Fruit fly (Drosophila melanogaster): ENCODE measurements around the gene CG6813.

The CG6813 gene

dm6 chr3R:11626571-11626970 is at the start of gene CG6813, which contains the start of gene CG18764 (continued):
- TF ChIP-seq CG2129 (GFP tag; IDR thresholded peaks at IDR 0.05; ENCODE audit: partially characterized antibody): no peak
- no peak for TF ChIP-seq fd96Cb (tag; optimal IDR thresholded peaks at IDR 0.05)
- peak; percentile 23 for TF ChIP-seq YL-1 (GFP tag; optimal IDR thresholded peaks at IDR 0.05)
- no peak for TF ChIP-seq CHES-1-like (GFP tag; optimal IDR thresholded peaks at IDR 0.05)
- TF ChIP-seq usp (GFP tag; optimal IDR thresholded peaks at IDR 0.05): no peak
- TF ChIP-seq Lim3 (GFP tag; IDR thresholded peaks at IDR 0.05): no peak
- peak in 1 of 2 experiments; percentile 94 for TF ChIP-seq Pdp1 (GFP tag; optimal IDR thresholded peaks at IDR 0.05)
- TF ChIP-seq emc (GFP tag; optimal IDR thresholded peaks at IDR 0.05): no peak
- TF ChIP-seq sc (optimal IDR thresholded peaks at IDR 0.05): no peak
- TF ChIP-seq sc (GFP tag; optimal IDR thresholded peaks at IDR 0.05): no peak
- TF ChIP-seq fru (optimal IDR thresholded peaks at IDR 0.05): no peak
- no peak for TF ChIP-seq Optix (GFP tag; IDR thresholded peaks at IDR 0.05)
- no peak for TF ChIP-seq Bteb2 (GFP tag; optimal IDR thresholded peaks at IDR 0.05)
- TF ChIP-seq Rfx (GFP tag; IDR thresholded peaks at IDR 0.05): no peak
- no peak for TF ChIP-seq jing (GFP tag; optimal IDR thresholded peaks at IDR 0.05)
- no peak for TF ChIP-seq Nf-YC (tag; optimal IDR thresholded peaks at IDR 0.05)
- no peak for TF ChIP-seq CG11723 (GFP tag; optimal IDR thresholded peaks at IDR 0.05)
- TF ChIP-seq dan (GFP tag; IDR thresholded peaks at IDR 0.05): no peak
- TF ChIP-seq Antp (GFP tag; optimal IDR thresholded peaks at IDR 0.05): no peak
- peak; percentile 3 for TF ChIP-seq Sry-δ (GFP tag; optimal IDR thresholded peaks at IDR 0.05)
- no peak for TF ChIP-seq E2f1 (GFP tag; IDR thresholded peaks at IDR 0.05)
- no peak for TF ChIP-seq CG31365 (tag; optimal IDR thresholded peaks at IDR 0.05)
- TF ChIP-seq CG34376 (GFP tag; optimal IDR thresholded peaks at IDR 0.05): peak; percentile 14
- no peak for TF ChIP-seq trh (GFP tag; optimal IDR thresholded peaks at IDR 0.05)
- TF ChIP-seq ken (GFP tag; IDR thresholded peaks at IDR 0.05): no peak
- no peak for TF ChIP-seq Nf-YA (GFP tag; IDR thresholded peaks at IDR 0.05)
- no peak for TF ChIP-seq Vsx1 (GFP tag; optimal IDR thresholded peaks at IDR 0.05)
- no peak for TF ChIP-seq CG9727 (GFP tag; optimal IDR thresholded peaks at IDR 0.05)
- no peak for TF ChIP-seq Hr51 (GFP tag; optimal IDR thresholded peaks at IDR 0.05)
- TF ChIP-seq Dip3 (GFP tag; optimal IDR thresholded peaks at IDR 0.05): no peak
- TF ChIP-seq p53 (GFP tag; optimal IDR thresholded peaks at IDR 0.05): no peak
- no peak for TF ChIP-seq Dbx (GFP tag; IDR thresholded peaks at IDR 0.05)
- no peak for TF ChIP-seq exex (tag; optimal IDR thresholded peaks at IDR 0.05)
- TF ChIP-seq abd-A (tag; optimal IDR thresholded peaks at IDR 0.05): no peak
- TF ChIP-seq Adf1 (GFP tag; IDR thresholded peaks at IDR 0.05): no peak
- TF ChIP-seq eyg (GFP tag; optimal IDR thresholded peaks at IDR 0.05): no peak
- no peak for TF ChIP-seq CG12391 (tag; optimal IDR thresholded peaks at IDR 0.05)
- TF ChIP-seq CG2875 (GFP tag; optimal IDR thresholded peaks at IDR 0.05): no peak
- peak; percentile 69 for TF ChIP-seq sens (GFP tag)
- no peak for TF ChIP-seq grau (tag; optimal IDR thresholded peaks at IDR 0.05)
- TF ChIP-seq Ptx1 (GFP tag; IDR thresholded peaks at IDR 0.05): no peak
- no peak for TF ChIP-seq Mad (GFP tag; optimal IDR thresholded peaks at IDR 0.05)
- TF ChIP-seq CG9609 (GFP tag; optimal IDR thresholded peaks at IDR 0.05): no peak
- no peak for TF ChIP-seq lbe (GFP tag; optimal IDR thresholded peaks at IDR 0.05)
- TF ChIP-seq Ets97D (GFP tag; optimal IDR thresholded peaks at IDR 0.05): peak; percentile 7
- no peak for TF ChIP-seq CG13424 (tag; optimal IDR thresholded peaks at IDR 0.05)
- no peak for TF ChIP-seq CG2889 (GFP tag; IDR thresholded peaks at IDR 0.05)
- no peak for TF ChIP-seq CG7839 (tag; optimal IDR thresholded peaks at IDR 0.05)
- TF ChIP-seq her (GFP tag; optimal IDR thresholded peaks at IDR 0.05): no peak
- TF ChIP-seq CG11398 (GFP tag; optimal IDR thresholded peaks at IDR 0.05): no peak
- TF ChIP-seq CG8089 (GFP tag; optimal IDR thresholded peaks at IDR 0.05): no peak
- no peak for TF ChIP-seq CG15514 (GFP tag; optimal IDR thresholded peaks at IDR 0.05)
- TF ChIP-seq Hsf (GFP tag; optimal IDR thresholded peaks at IDR 0.05): no peak
- TF ChIP-seq CG5953 (GFP tag; IDR thresholded peaks at IDR 0.05): no peak

Data from whole organism, embryonic.